Worm (Caenorhabditis elegans) whole organism, late embryonic: ENCODE results near the gene srh-23.

Experiments used
- C08G9.2 ChIP-seq: sonication (generic microtip); optimal IDR thresholded peaks from 2 replicates; lab custom pipeline; 2016; ENCODE audit warnings: mild to moderate bottlenecking, missing genetic modification characterization, moderate library complexity, missing compliant biosample characterization
- C38D4.7 ChIP-seq: fragments of 200-800 bp; sonication (Bioruptor generic); optimal IDR thresholded peaks from 2 replicates; lab custom pipeline; 2018; ENCODE audit warnings: mild to moderate bottlenecking, missing genetic modification characterization, moderate library complexity, missing compliant biosample characterization
- F13H6.1 ChIP-seq: sonication (generic microtip); optimal IDR thresholded peaks from 2 replicates; lab custom pipeline; 2016; ENCODE audit warnings: missing genetic modification characterization, missing compliant biosample characterization
- K09A11.1 ChIP-seq: sonication (generic microtip); optimal IDR thresholded peaks from 2 replicates; lab custom pipeline; 2017; ENCODE audit warnings: antibody characterized with exemption, mild to moderate bottlenecking, missing genetic modification characterization, missing compliant biosample characterization; ENCODE audit not compliant: insufficient read depth
- T23F11.4 ChIP-seq: fragments of 200-800 bp; sonication (Bioruptor generic); optimal IDR thresholded peaks from 2 replicates; lab custom pipeline; 2018; ENCODE audit warnings: mild to moderate bottlenecking, missing genetic modification characterization, missing compliant biosample characterization
- ahr-1 ChIP-seq: sonication (generic microtip); optimal IDR thresholded peaks from 2 replicates; lab custom pipeline; 2016; ENCODE audit warnings: missing genetic modification characterization, missing compliant biosample characterization
- ama-1 ChIP-seq: fragments of 150-350 bp; optimal IDR thresholded peaks from 2 replicates; lab custom pipeline; 2014
- ceh-14 ChIP-seq: sonication (generic microtip); optimal IDR thresholded peaks from 2 replicates; lab custom pipeline; 2016; ENCODE audit warnings: missing genotype, missing genetic modification characterization, missing compliant biosample characterization
- ceh-18 ChIP-seq: sonication (generic microtip); optimal IDR thresholded peaks from 2 replicates; lab custom pipeline; 2016; ENCODE audit warnings: missing genetic modification characterization, missing compliant biosample characterization
- ceh-22 ChIP-seq: sonication (generic microtip); optimal IDR thresholded peaks from 2 replicates; lab custom pipeline; 2017; ENCODE audit warnings: missing biosample characterization, missing genetic modification characterization
- ceh-24 ChIP-seq: sonication (generic microtip); optimal IDR thresholded peaks from 2 replicates; lab custom pipeline; 2016; ENCODE audit warnings: mild to moderate bottlenecking, missing genetic modification characterization, missing compliant biosample characterization
- ceh-30 ChIP-seq: fragments of 150-350 bp; optimal IDR thresholded peaks from 2 replicates; lab custom pipeline; 2014; ENCODE audit warnings: missing biosample characterization, missing genetic modification characterization
- ceh-31 ChIP-seq: sonication (generic microtip); optimal IDR thresholded peaks from 2 replicates; lab custom pipeline; 2016; ENCODE audit warnings: missing genetic modification characterization, missing compliant biosample characterization
- ceh-34 ChIP-seq: sonication (generic microtip); optimal IDR thresholded peaks from 2 replicates; lab custom pipeline; 2016; ENCODE audit warnings: mild to moderate bottlenecking, missing genetic modification characterization, missing compliant biosample characterization
- ceh-45 ChIP-seq: fragments of 200-800 bp; sonication (Bioruptor generic); IDR thresholded peaks from 2 replicates; pipeline ENCODE4 v1.3.6; 2022; ENCODE audit warnings: missing genetic modification reagents, missing genetic modification characterization, missing compliant biosample characterization
- ceh-48 ChIP-seq: sonication (generic microtip); optimal IDR thresholded peaks from 2 replicates; lab custom pipeline; 2016; ENCODE audit warnings: missing genetic modification characterization, inconsistent platforms, missing compliant biosample characterization
- che-1 ChIP-seq: sonication (generic microtip); optimal IDR thresholded peaks from 2 replicates; lab custom pipeline; 2016; ENCODE audit warnings: mild to moderate bottlenecking, missing genetic modification characterization, missing compliant biosample characterization
- dmd-4 ChIP-seq: sonication (generic microtip); optimal IDR thresholded peaks from 2 replicates; lab custom pipeline; 2016; ENCODE audit warnings: borderline replicate concordance, missing genetic modification characterization, missing compliant biosample characterization
- dve-1 ChIP-seq: sonication (generic microtip); optimal IDR thresholded peaks from 2 replicates; lab custom pipeline; 2017; ENCODE audit warnings: antibody characterized with exemption, mild to moderate bottlenecking, missing genetic modification characterization, missing compliant biosample characterization
- elt-4 ChIP-seq: sonication (generic microtip); optimal IDR thresholded peaks from 2 replicates; lab custom pipeline; 2016; ENCODE audit warnings: missing genetic modification characterization, missing compliant biosample characterization
- ets-4 ChIP-seq: sonication (generic microtip); optimal IDR thresholded peaks from 2 replicates; lab custom pipeline; 2016; ENCODE audit warnings: missing genetic modification characterization, missing compliant biosample characterization
- fkh-10 ChIP-seq: fragments of 150-350 bp; optimal IDR thresholded peaks from 2 replicates; lab custom pipeline; 2014; ENCODE audit warnings: missing biosample characterization, missing genetic modification reagents, missing genetic modification characterization
- fkh-6 ChIP-seq: sonication (generic microtip); optimal IDR thresholded peaks from 2 replicates; lab custom pipeline; 2016; ENCODE audit warnings: missing genetic modification characterization, missing compliant biosample characterization
- hlh-15 ChIP-seq: sonication (generic microtip); optimal IDR thresholded peaks from 2 replicates; lab custom pipeline; 2016; ENCODE audit warnings: missing genetic modification characterization, missing compliant biosample characterization
- hlh-30 ChIP-seq: sonication (generic microtip); optimal IDR thresholded peaks from 2 replicates; lab custom pipeline; 2017; ENCODE audit warnings: antibody characterized with exemption, missing genetic modification characterization, missing compliant biosample characterization; ENCODE audit not compliant: insufficient read depth
- hlh-6 ChIP-seq: sonication (generic microtip); optimal IDR thresholded peaks from 2 replicates; lab custom pipeline; 2016; ENCODE audit warnings: missing genotype, missing genetic modification characterization, missing compliant biosample characterization
- hlh-8 ChIP-seq: sonication (generic microtip); optimal IDR thresholded peaks from 2 replicates; lab custom pipeline; 2016; ENCODE audit warnings: missing genotype, missing genetic modification characterization, missing compliant biosample characterization
- mec-3 ChIP-seq: sonication (generic microtip); optimal IDR thresholded peaks from 2 replicates; lab custom pipeline; 2016; ENCODE audit warnings: borderline replicate concordance, missing genetic modification characterization, missing compliant biosample characterization
- nhr-11 ChIP-seq: fragments of 150-350 bp; optimal IDR thresholded peaks from 2 replicates; lab custom pipeline; 2014; ENCODE audit warnings: missing biosample characterization, missing genetic modification characterization
- nhr-232 ChIP-seq: sonication (generic microtip); optimal IDR thresholded peaks from 2 replicates; lab custom pipeline; 2016; ENCODE audit warnings: missing genetic modification characterization, missing compliant biosample characterization
- pag-3 ChIP-seq: sonication (generic microtip); optimal IDR thresholded peaks from 2 replicates; lab custom pipeline; 2016; ENCODE audit warnings: missing compliant biosample characterization, missing genetic modification characterization, borderline replicate concordance
- pat-9 ChIP-seq: fragments of 200-800 bp; sonication (Bioruptor generic); optimal IDR thresholded peaks from 2 replicates; lab custom pipeline; 2018; ENCODE audit warnings: mild to moderate bottlenecking, missing genetic modification characterization, moderate library complexity, missing compliant biosample characterization
- pax-1 ChIP-seq: fragments of 150-350 bp; optimal IDR thresholded peaks from 2 replicates; lab custom pipeline; 2014; ENCODE audit warnings: missing biosample characterization, missing genetic modification characterization
- pqm-1 ChIP-seq: sonication (generic microtip); optimal IDR thresholded peaks from 2 replicates; lab custom pipeline; 2016; ENCODE audit warnings: missing genetic modification characterization, missing compliant biosample characterization
- ref-2 ChIP-seq: sonication (generic microtip); optimal IDR thresholded peaks from 2 replicates; lab custom pipeline; 2016; ENCODE audit warnings: missing genetic modification characterization, missing compliant biosample characterization
- rnt-1 ChIP-seq: sonication (generic microtip); optimal IDR thresholded peaks from 2 replicates; lab custom pipeline; 2016; ENCODE audit warnings: missing genetic modification characterization, missing compliant biosample characterization
- sdc-2 ChIP-seq: sonication (generic microtip); optimal IDR thresholded peaks from 2 replicates; lab custom pipeline; 2016; ENCODE audit warnings: missing genotype, missing genetic modification characterization, missing compliant biosample characterization
- sox-2 ChIP-seq: fragments of 200-800 bp; sonication (Bioruptor generic); IDR thresholded peaks from 2 replicates; pipeline ENCODE4 v1.3.6; 2022; ENCODE audit warnings: missing genetic modification reagents, missing genetic modification characterization, missing compliant biosample characterization
- sox-4 ChIP-seq: sonication (generic microtip); optimal IDR thresholded peaks from 2 replicates; lab custom pipeline; 2017; ENCODE audit warnings: mild to moderate bottlenecking, missing genetic modification characterization, inconsistent platforms, missing compliant biosample characterization
- syd-9 ChIP-seq: sonication (generic microtip); optimal IDR thresholded peaks from 2 replicates; lab custom pipeline; 2016; ENCODE audit warnings: mild to moderate bottlenecking, missing genetic modification characterization, moderate library complexity, missing compliant biosample characterization
- unc-3 ChIP-seq, 2 experiments: fragments of 200-800 bp in 1 of 2; sonication (Bioruptor generic) in 1 of 2; sonication (generic microtip) in 1 of 2; conservative IDR thresholded peaks in 1 of 2; optimal IDR thresholded peaks in 1 of 2; 2 replicates each; pipeline versions ENCODE4 v1.3.6 to Lab custom; 2016 to 2022; ENCODE audit warnings: missing compliant biosample characterization in 2 of 2, missing genetic modification characterization in 2 of 2, missing genetic modification reagents in 1 of 2
- zip-5 ChIP-seq: sonication (generic microtip); optimal IDR thresholded peaks from 2 replicates; lab custom pipeline; 2016; ENCODE audit warnings: missing genetic modification characterization, missing compliant biosample characterization
- ztf-16 ChIP-seq: sonication (generic microtip); optimal IDR thresholded peaks from 2 replicates; lab custom pipeline; 2017; ENCODE audit warnings: missing genetic modification characterization, missing compliant biosample characterization

srh-23 gene

ce11 chrV:4933268-4933667 lies 12.4 kb downstream of the srh-23 start:
- no peak for TF ChIP-seq dve-1 (tag; lab: Kevin White, UChicago)
- no peak for TF ChIP-seq sox-2
- TF ChIP-seq ref-2 (tag; lab: Kevin White, UChicago) = no peak
- no peak for TF ChIP-seq ceh-22

ce11 chrV:4934406-4934805 lies 13.5 kb downstream of the srh-23 start, which contains the start of gene catp-2:
Gene catp-2 (plus strand): TSS chrV:4934706.
- TF ChIP-seq mec-3 (tag; lab: Kevin White, UChicago) (no peak), dmd-4 (no peak), sdc-2 (tag; lab: Kevin White, UChicago) (no peak), fkh-10 (no peak), ceh-14 (tag; lab: Kevin White, UChicago) (no peak), ref-2 (tag; lab: Kevin White, UChicago) (no peak), ceh-48 (tag; lab: Kevin White, UChicago) (no peak), hlh-30 (tag; lab: Kevin White, UChicago) (no peak), ceh-45 (GFP tag; lab: Robert Waterston, UW) (no peak), C08G9.2 (tag; lab: Kevin White, UChicago) (no peak), sox-4 (tag; lab: Kevin White, UChicago) (no peak), zip-5 (no peak), C38D4.7 (GFP tag; lab: Kevin White, UChicago) (no peak), hlh-15 (tag; lab: Kevin White, UChicago) (no peak), nhr-11 (tag; lab: Kevin White, UChicago) (no peak), nhr-232 (tag; lab: Kevin White, UChicago) (no peak), che-1 (tag; lab: Kevin White, UChicago) (no peak), T23F11.4 (GFP tag; lab: Kevin White, UChicago) (no peak)

ce11 chrV:4935096-4935495 lies 14.2 kb downstream of the srh-23 start:
- TF ChIP-seq dmd-4 (no peak), ceh-18 (tag; lab: Kevin White, UChicago) (no peak), F13H6.1 (tag; lab: Kevin White, UChicago) (no peak), ceh-30 (tag; lab: Kevin White, UChicago) (no peak), pax-1 (tag; lab: Kevin White, UChicago) (no peak)

- TF ChIP-seq F13H6.1 (tag; lab: Kevin White, UChicago) (no peak), pag-3 (tag; lab: Kevin White, UChicago) (no peak), ztf-16 (tag; lab: Kevin White, UChicago) (no peak), sox-2 (no peak), ceh-24 (tag; lab: Kevin White, UChicago) (no peak), hlh-8 (tag; lab: Kevin White, UChicago) (no peak), ets-4 (tag; lab: Kevin White, UChicago) (no peak), syd-9 (tag; lab: Kevin White, UChicago) (no peak), unc-3 (GFP tag; conservative IDR thresholded peaks at IDR 0.05; lab: Robert Waterston, UW) (no peak), unc-3 (tag; optimal IDR thresholded peaks at IDR 0.05; lab: Kevin White, UChicago) (no peak), ceh-31 (tag; lab: Kevin White, UChicago) (no peak)
- TF ChIP-seq, all 69 proteins: peak for 0
These were observed 16.4 kb downstream of the srh-23 start for ce11 chrV:4937337-4937736.

- TF ChIP-seq ahr-1 (tag; lab: Kevin White, UChicago) (no peak), fkh-6 (tag; lab: Kevin White, UChicago) (no peak), ceh-18 (tag; lab: Kevin White, UChicago) (no peak), elt-4 (tag; lab: Kevin White, UChicago) (no peak), ztf-16 (tag; lab: Kevin White, UChicago) (no peak), pat-9 (tag; lab: Kevin White, UChicago) (no peak), K09A11.1 (tag; lab: Kevin White, UChicago) (no peak), ceh-34 (no peak), rnt-1 (no peak), pqm-1 (tag; lab: Kevin White, UChicago) (no peak), ama-1 (lab: Kevin White, UChicago) (no peak), ref-2 (tag; lab: Kevin White, UChicago) (no peak), sox-2 (no peak), hlh-6 (no peak), mec-3 (tag; lab: Kevin White, UChicago) (no peak)
These were observed 23.3 kb downstream of the srh-23 start, which contains the start of gene str-211 for ce11 chrV:4944219-4944618. Gene str-211 (minus strand): TSS chrV:4944319.
